Fruit fly (Drosophila melanogaster): ENCODE results near the gene Elp4.

The Elp4 gene

DNA sequence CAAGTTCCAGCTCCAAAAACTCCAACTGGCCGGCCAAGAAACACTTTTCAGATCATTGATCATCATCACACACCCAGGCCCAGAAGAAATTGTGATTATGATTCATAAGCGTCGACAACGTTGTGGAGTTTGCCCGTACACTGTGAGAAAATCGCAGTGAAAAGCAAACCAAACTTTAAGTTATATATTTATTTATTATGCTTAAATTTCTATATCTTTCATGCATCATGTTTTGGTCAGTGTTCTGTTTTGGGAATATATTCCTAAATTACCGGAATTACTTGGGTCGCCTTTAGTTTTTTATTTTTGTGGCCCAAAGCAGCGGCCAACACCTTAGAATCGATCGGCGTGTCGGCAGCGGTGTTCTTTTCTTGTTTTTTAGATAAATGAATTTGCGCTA lies 18.8 kb upstream of the Elp4 start (continued):
- TF ChIP-seq OdsH (GFP tag; optimal IDR thresholded peaks at IDR 0.05) (peak; percentile 33), CG32006 (GFP tag; optimal IDR thresholded peaks at IDR 0.05) (no peak), CG6792 (GFP tag; optimal IDR thresholded peaks at IDR 0.05) (no peak), Sox15 (GFP tag; optimal IDR thresholded peaks at IDR 0.05) (no peak), svp (GFP tag) (peak; percentile 59), fd85E (GFP tag; optimal IDR thresholded peaks at IDR 0.05) (no peak)

DNA sequence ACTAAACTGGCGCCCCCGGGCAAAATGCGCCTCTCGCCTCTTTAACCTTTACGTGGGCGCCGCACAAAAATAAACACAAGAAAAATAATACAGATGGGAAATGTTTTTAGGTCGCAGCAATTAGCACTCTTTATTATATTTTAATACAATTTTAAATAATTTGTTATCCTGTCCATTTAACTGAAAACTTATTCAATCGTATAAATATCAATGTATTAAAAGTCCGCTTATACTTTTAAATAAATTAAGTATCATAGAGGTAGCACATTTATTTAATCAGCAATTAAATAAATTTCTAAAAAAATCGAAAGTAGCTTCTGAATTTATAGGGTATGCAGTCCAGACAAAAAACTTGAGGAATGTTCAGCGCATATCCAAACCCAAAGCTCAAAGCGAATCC lies 16.9 kb upstream of the Elp4 start:
- TF ChIP-seq acj6 (GFP tag; optimal IDR thresholded peaks at IDR 0.05) (no peak), Met (GFP tag; optimal IDR thresholded peaks at IDR 0.05) (peak; percentile 3), Ets96B (tag; optimal IDR thresholded peaks at IDR 0.05) (peak; percentile 35), CG34406 (GFP tag; optimal IDR thresholded peaks at IDR 0.05) (no peak), CG4318 (GFP tag; optimal IDR thresholded peaks at IDR 0.05) (no peak), dsx (GFP tag; optimal IDR thresholded peaks at IDR 0.05; ENCODE audit: poor library complexity, severe bottlenecking) (peak; percentile 9), CG3919 (GFP tag; optimal IDR thresholded peaks at IDR 0.05) (no peak), CG6163 (GFP tag; IDR thresholded peaks at IDR 0.05) (no peak), fkh (GFP tag; optimal IDR thresholded peaks at IDR 0.05) (no peak), CG8632 (GFP tag; optimal IDR thresholded peaks at IDR 0.05) (no peak), ss (GFP tag; optimal IDR thresholded peaks at IDR 0.05) (peak in 1 of 2 experiments; percentile 9), svp (GFP tag) (peak; percentile 35), Eip78C (GFP tag) (peak; percentile 38), CG3032 (tag; optimal IDR thresholded peaks at IDR 0.05) (peak; percentile 50), spab (GFP tag; optimal IDR thresholded peaks at IDR 0.05) (peak; percentile 16), lz (GFP tag; optimal IDR thresholded peaks at IDR 0.05) (no peak)

DNA sequence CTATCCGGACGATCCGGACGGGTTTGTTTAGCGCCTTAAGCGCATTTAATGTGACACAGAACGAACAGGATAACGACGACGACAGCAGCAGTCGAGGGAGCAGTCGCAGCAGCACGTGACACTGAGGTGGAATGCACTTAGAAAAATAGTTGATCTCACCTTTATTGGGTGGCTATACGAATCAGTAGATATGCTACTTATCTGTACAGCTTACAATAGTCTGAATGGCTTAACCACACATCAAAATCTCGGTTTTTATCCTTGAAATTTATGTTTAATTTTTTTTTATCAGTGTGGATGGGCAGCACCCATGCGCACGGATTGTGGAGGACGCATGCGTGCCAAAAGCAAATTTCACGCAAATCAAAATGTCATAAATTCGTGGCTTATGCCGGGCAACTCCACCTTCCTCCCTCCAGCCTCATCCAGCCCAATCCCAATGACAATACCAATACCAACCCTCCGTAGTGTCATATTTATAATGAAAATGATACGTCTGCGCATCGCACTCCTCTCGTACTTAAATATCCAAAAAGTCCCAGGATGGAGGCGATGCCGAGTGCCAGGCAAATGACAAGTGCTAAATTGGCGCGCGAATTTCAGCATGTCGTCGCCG lies 16.0 kb upstream of the Elp4 start:
- no peak for TF ChIP-seq OdsH (GFP tag; optimal IDR thresholded peaks at IDR 0.05)
- TF ChIP-seq fkh (GFP tag; optimal IDR thresholded peaks at IDR 0.05), result no peak
- no peak for TF ChIP-seq CG10631 (GFP tag; optimal IDR thresholded peaks at IDR 0.05)
- peak; percentile 10 for TF ChIP-seq Hr39 (GFP tag; optimal IDR thresholded peaks at IDR 0.05)
- TF ChIP-seq Smox (GFP tag; optimal IDR thresholded peaks at IDR 0.05), result peak; percentile 12
- TF ChIP-seq CG6854 (GFP tag; optimal IDR thresholded peaks at IDR 0.05), result no peak
- no peak for TF ChIP-seq Sox102F (GFP tag; optimal IDR thresholded peaks at IDR 0.05)
- peak; percentile 16 for TF ChIP-seq fd59A (GFP tag; optimal IDR thresholded peaks at IDR 0.05)
- TF ChIP-seq CG31627 (GFP tag; optimal IDR thresholded peaks at IDR 0.05), result no peak
- peak; percentile 70 for TF ChIP-seq Eip78C (GFP tag)
- TF ChIP-seq eg (GFP tag; IDR thresholded peaks at IDR 0.05), result no peak
- TF ChIP-seq acj6 (GFP tag; optimal IDR thresholded peaks at IDR 0.05), result no peak
- TF ChIP-seq pdm3 (GFP tag; optimal IDR thresholded peaks at IDR 0.05), result no peak
- TF ChIP-seq CG8119 (GFP tag; IDR thresholded peaks at IDR 0.05), result no peak
- TF ChIP-seq CG32006 (GFP tag; optimal IDR thresholded peaks at IDR 0.05), result no peak
- TF ChIP-seq dac (GFP tag; optimal IDR thresholded peaks at IDR 0.05), result no peak
- no peak for TF ChIP-seq CG8319 (GFP tag; optimal IDR thresholded peaks at IDR 0.05)
- TF ChIP-seq Blimp-1 (GFP tag; optimal IDR thresholded peaks at IDR 0.05), result no peak
- TF ChIP-seq CG3032 (tag; optimal IDR thresholded peaks at IDR 0.05), result no peak
- peak; percentile 39 for TF ChIP-seq Ets96B (tag; optimal IDR thresholded peaks at IDR 0.05)
- TF ChIP-seq CG15336 (GFP tag; IDR thresholded peaks at IDR 0.05), result no peak
- no peak for TF ChIP-seq topi (GFP tag; optimal IDR thresholded peaks at IDR 0.05)
- no peak for TF ChIP-seq CG11902 (GFP tag; optimal IDR thresholded peaks at IDR 0.05)
- TF ChIP-seq achi (GFP tag; optimal IDR thresholded peaks at IDR 0.05), result no peak
- peak; percentile 27 for TF ChIP-seq lz (GFP tag; optimal IDR thresholded peaks at IDR 0.05)
- TF ChIP-seq CG7368 (GFP tag; optimal IDR thresholded peaks at IDR 0.05), result peak; percentile 7
- no peak for TF ChIP-seq Met (GFP tag; optimal IDR thresholded peaks at IDR 0.05)
- no peak for TF ChIP-seq CG34406 (GFP tag; optimal IDR thresholded peaks at IDR 0.05)
- TF ChIP-seq Hr38 (GFP tag; optimal IDR thresholded peaks at IDR 0.05), result no peak
- no peak for TF ChIP-seq CG9139 (GFP tag; optimal IDR thresholded peaks at IDR 0.05)
- no peak for TF ChIP-seq Sox15 (GFP tag; optimal IDR thresholded peaks at IDR 0.05)
- no peak for TF ChIP-seq CG11762 (GFP tag; optimal IDR thresholded peaks at IDR 0.05; ENCODE audit: insufficient read depth)
- TF ChIP-seq Gug (GFP tag; IDR thresholded peaks at IDR 0.05), result no peak
- no peak for TF ChIP-seq CG6792 (GFP tag; optimal IDR thresholded peaks at IDR 0.05)
- TF ChIP-seq CG6808 (GFP tag; optimal IDR thresholded peaks at IDR 0.05), result peak; percentile 25
- TF ChIP-seq Hr4 (GFP tag; optimal IDR thresholded peaks at IDR 0.05), result no peak
- TF ChIP-seq fd85E (GFP tag; optimal IDR thresholded peaks at IDR 0.05), result no peak
- no peak for TF ChIP-seq net (GFP tag; optimal IDR thresholded peaks at IDR 0.05)
- no peak for TF ChIP-seq ss (GFP tag; optimal IDR thresholded peaks at IDR 0.05)
